Fruit fly (Drosophila melanogaster) whole organism, embryonic: ENCODE measurements around the gene Tom70.

Experiments used
- Atf-2 ChIP-seq: fragments of 200-800 bp; sonication (Bioruptor generic); optimal IDR thresholded peaks from 2 replicates; lab custom pipeline; 2016; ENCODE audit warnings: missing biosample characterization, missing genetic modification characterization
- Bteb2 ChIP-seq: fragments of 200-800 bp; sonication (Bioruptor generic); optimal IDR thresholded peaks from 2 replicates; lab custom pipeline; 2016; ENCODE audit warnings: missing biosample characterization, missing genetic modification characterization
- CG11093 ChIP-seq: fragments of 200-800 bp; sonication (Bioruptor generic); IDR thresholded peaks from 3 replicates; pipeline ENCODE4 v1.3.6; 2022; ENCODE audit warnings: missing biosample characterization, missing genetic modification characterization
- CG11456 ChIP-seq: fragments of 200-800 bp; sonication (Bioruptor generic); IDR thresholded peaks from 3 replicates; pipeline ENCODE4 v1.3.6; 2022; ENCODE audit warnings: missing biosample characterization, missing genetic modification characterization
- CG12659 ChIP-seq: fragments of 200-800 bp; sonication (Bioruptor generic); optimal IDR thresholded peaks from 3 replicates; lab custom pipeline; 2017; ENCODE audit warnings: mild to moderate bottlenecking, missing biosample characterization, missing genetic modification reagents, missing genetic modification characterization
- CG13296 ChIP-seq: fragments of 200-800 bp; sonication (Bioruptor generic); optimal IDR thresholded peaks from 3 replicates; lab custom pipeline; 2018; ENCODE audit warnings: missing biosample characterization, mild to moderate bottlenecking, missing genetic modification characterization
- CG14710 ChIP-seq: fragments of 200-800 bp; sonication (Bioruptor generic); optimal IDR thresholded peaks from 3 replicates; lab custom pipeline; 2019; ENCODE audit warnings: missing biosample characterization, mild to moderate bottlenecking, missing genetic modification characterization, moderate library complexity
- CG15601 ChIP-seq: fragments of 200-800 bp; sonication (Bioruptor generic); optimal IDR thresholded peaks from 3 replicates; lab custom pipeline; 2019; ENCODE audit warnings: missing biosample characterization, mild to moderate bottlenecking, missing genetic modification characterization, moderate library complexity
- CG1832 ChIP-seq: fragments of 200-800 bp; sonication (Bioruptor generic); optimal IDR thresholded peaks from 2 replicates; lab custom pipeline; 2017; ENCODE audit warnings: missing biosample characterization, mild to moderate bottlenecking, missing genetic modification characterization, inconsistent platforms
- CG18619 ChIP-seq: fragments of 200-800 bp; sonication (Bioruptor generic); optimal IDR thresholded peaks from 3 replicates; lab custom pipeline; 2017; ENCODE audit warnings: missing biosample characterization, mild to moderate bottlenecking, missing genetic modification characterization
- CG2202 ChIP-seq: fragments of 200-800 bp; sonication (Bioruptor generic); optimal IDR thresholded peaks from 2 replicates; lab custom pipeline; 2018; ENCODE audit warnings: missing biosample characterization, mild to moderate bottlenecking, missing genetic modification characterization
- CG3281 ChIP-seq: fragments of 200-800 bp; sonication (Bioruptor generic); optimal IDR thresholded peaks from 3 replicates; lab custom pipeline; 2017; ENCODE audit warnings: missing biosample characterization, mild to moderate bottlenecking, missing genetic modification characterization
- CG5245 ChIP-seq: fragments of 200-800 bp; sonication (Bioruptor generic); optimal IDR thresholded peaks from 3 replicates; lab custom pipeline; 2016; ENCODE audit warnings: missing biosample characterization, missing genetic modification characterization
- CG6813 ChIP-seq: fragments of 200-800 bp; sonication (Bioruptor generic); optimal IDR thresholded peaks from 2 replicates; lab custom pipeline; 2017; ENCODE audit warnings: missing biosample characterization, missing genetic modification characterization, mild to moderate bottlenecking, moderate library complexity, missing genetic modification reagents
- CG8290 ChIP-seq, 3 experiments: fragments of 200-800 bp; sonication (Bioruptor generic); optimal IDR thresholded peaks; 2 replicates each; lab custom pipeline; 2016 to 2019; ENCODE audit warnings: missing biosample characterization in 3 of 3, missing genetic modification characterization in 3 of 3, mild to moderate bottlenecking in 2 of 3, moderate library complexity in 1 of 3
- CG8359 ChIP-seq: fragments of 200-800 bp; sonication (Bioruptor generic); optimal IDR thresholded peaks from 2 replicates; lab custom pipeline; 2017; ENCODE audit warnings: missing biosample characterization, mild to moderate bottlenecking, missing genetic modification characterization, borderline replicate concordance
- CG8388 ChIP-seq: fragments of 200-800 bp; sonication (Bioruptor generic); optimal IDR thresholded peaks from 2 replicates; lab custom pipeline; 2019; ENCODE audit warnings: missing biosample characterization, mild to moderate bottlenecking, missing genetic modification characterization, moderate library complexity
- CG8944 ChIP-seq: fragments of 200-800 bp; sonication (Bioruptor generic); optimal IDR thresholded peaks from 3 replicates; lab custom pipeline; 2016; ENCODE audit warnings: missing biosample characterization, missing genetic modification characterization
- CG9609 ChIP-seq: fragments of 200-800 bp; sonication (Bioruptor generic); optimal IDR thresholded peaks from 3 replicates; lab custom pipeline; 2016; ENCODE audit warnings: missing biosample characterization, missing genetic modification characterization
- Camta ChIP-seq: fragments of 200-800 bp; sonication (Bioruptor generic); optimal IDR thresholded peaks from 2 replicates; lab custom pipeline; 2016; ENCODE audit warnings: missing biosample characterization, missing genetic modification characterization
- D ChIP-seq, 2 experiments: fragments of 200-800 bp in 1 of 2; fragments of >200 bp in 1 of 2; sonication (Bioruptor generic) in 1 of 2; optimal IDR thresholded peaks; 2 replicates in 1 of 2; 3 replicates in 1 of 2; lab custom pipeline; 2017; ENCODE audit warnings: mild to moderate bottlenecking in 1 of 2, missing biosample characterization in 1 of 2, missing genetic modification characterization in 1 of 2, missing genetic modification reagents in 1 of 2
- E2f2 ChIP-seq: fragments of 200-800 bp; sonication (Bioruptor generic); IDR thresholded peaks from 2 replicates; pipeline ENCODE4 v1.3.6; 2022; ENCODE audit warnings: missing biosample characterization, missing genetic modification characterization
- HHEX ChIP-seq: fragments of 200-800 bp; sonication (Bioruptor generic); optimal IDR thresholded peaks from 3 replicates; lab custom pipeline; 2017; ENCODE audit warnings: missing biosample characterization, mild to moderate bottlenecking, missing genetic modification characterization, missing genetic modification reagents
- HLH54F ChIP-seq: fragments of 200-800 bp; sonication (Bioruptor generic); optimal IDR thresholded peaks from 3 replicates; lab custom pipeline; 2016; ENCODE audit warnings: missing biosample characterization, missing genetic modification characterization
- HLHmδ ChIP-seq: fragments of 200-800 bp; sonication (Bioruptor generic); optimal IDR thresholded peaks from 2 replicates; lab custom pipeline; 2018; ENCODE audit warnings: missing biosample characterization, mild to moderate bottlenecking, missing genetic modification characterization, moderate library complexity
- Hand ChIP-seq: fragments of 200-800 bp; sonication (Bioruptor generic); optimal IDR thresholded peaks from 2 replicates; lab custom pipeline; 2017; ENCODE audit warnings: mild to moderate bottlenecking, missing biosample characterization, missing genetic modification reagents, missing genetic modification characterization
- Hr3 ChIP-seq: fragments of 200-800 bp; sonication (Bioruptor generic); optimal IDR thresholded peaks from 3 replicates; lab custom pipeline; 2016; ENCODE audit warnings: missing biosample characterization, missing genetic modification characterization
- Kr ChIP-seq: fragments of 200-800 bp; sonication (Bioruptor generic); optimal IDR thresholded peaks from 2 replicates; lab custom pipeline; 2017; ENCODE audit warnings: missing biosample characterization, mild to moderate bottlenecking, missing genetic modification characterization
- Mad ChIP-seq: fragments of 200-800 bp; sonication (Bioruptor generic); optimal IDR thresholded peaks from 2 replicates; lab custom pipeline; 2016; ENCODE audit warnings: missing biosample characterization, missing genetic modification characterization
- NC2β ChIP-seq: fragments of 200-800 bp; sonication (Bioruptor generic); optimal IDR thresholded peaks from 2 replicates; lab custom pipeline; 2016; ENCODE audit warnings: missing biosample characterization, missing genetic modification characterization
- Opbp ChIP-seq: fragments of 200-800 bp; sonication (Bioruptor generic); IDR thresholded peaks from 3 replicates; pipeline ENCODE4 v1.3.6; 2022; ENCODE audit warnings: missing biosample characterization, missing genetic modification characterization; ENCODE audit not compliant: partially characterized antibody
- Spps ChIP-seq: fragments of 200-800 bp; sonication (Bioruptor generic); optimal IDR thresholded peaks from 2 replicates; lab custom pipeline; 2018; ENCODE audit warnings: missing biosample characterization, mild to moderate bottlenecking, missing genetic modification characterization
- Xbp1 ChIP-seq: fragments of 200-800 bp; sonication (Bioruptor generic); optimal IDR thresholded peaks from 3 replicates; lab custom pipeline; 2016; ENCODE audit warnings: missing biosample characterization, mild to moderate bottlenecking, missing genetic modification characterization
- ara ChIP-seq: fragments of 200-800 bp; sonication (Bioruptor generic); IDR thresholded peaks from 2 replicates; pipeline ENCODE4 v1.3.6; 2022; ENCODE audit warnings: missing biosample characterization, missing genetic modification characterization
- bsh ChIP-seq, 2 experiments: fragments of 200-800 bp; sonication (Bioruptor generic); optimal IDR thresholded peaks; 2 replicates each; lab custom pipeline; 2017 to 2018; ENCODE audit warnings: mild to moderate bottlenecking in 2 of 2, missing biosample characterization in 2 of 2, missing genetic modification characterization in 2 of 2, moderate library complexity in 1 of 2
- dmrt99B ChIP-seq: fragments of 200-800 bp; sonication (Bioruptor generic); optimal IDR thresholded peaks from 2 replicates; lab custom pipeline; 2018; ENCODE audit warnings: missing biosample characterization, mild to moderate bottlenecking, missing genetic modification characterization, moderate library complexity
- fd64A ChIP-seq: fragments of 200-800 bp; sonication (Bioruptor generic); optimal IDR thresholded peaks from 3 replicates; lab custom pipeline; 2018; ENCODE audit warnings: missing biosample characterization, mild to moderate bottlenecking, missing genetic modification characterization
- fu2 ChIP-seq: fragments of 200-800 bp; sonication (Bioruptor generic); optimal IDR thresholded peaks from 2 replicates; lab custom pipeline; 2016; ENCODE audit warnings: missing biosample characterization, missing genetic modification characterization
- hbn ChIP-seq: fragments of 200-800 bp; sonication (Bioruptor generic); IDR thresholded peaks from 2 replicates; pipeline ENCODE4 v1.3.6; 2022; ENCODE audit warnings: missing biosample characterization, missing genetic modification characterization; ENCODE audit not compliant: partially characterized antibody
- jumu ChIP-seq: fragments of 200-800 bp; sonication (Bioruptor generic); optimal IDR thresholded peaks from 3 replicates; lab custom pipeline; 2016; ENCODE audit warnings: missing biosample characterization, missing genetic modification characterization
- p53 ChIP-seq: fragments of 200-800 bp; sonication (Bioruptor generic); optimal IDR thresholded peaks from 2 replicates; lab custom pipeline; 2016; ENCODE audit warnings: missing biosample characterization, missing genetic modification characterization
- prd ChIP-seq, 3 experiments: fragments of >200 bp in 2 of 3; fragments of 200-800 bp in 1 of 3; sonication (Bioruptor generic) in 1 of 3; optimal IDR thresholded peaks in 2 of 3; IDR thresholded peaks in 1 of 3; 2 replicates in 2 of 3; 3 replicates in 1 of 3; pipeline versions ENCODE4 v1.3.6 to Lab custom; 2017 to 2022; ENCODE audit warnings: missing biosample characterization in 1 of 3, missing genetic modification characterization in 1 of 3
- psq ChIP-seq: fragments of 200-800 bp; sonication (Bioruptor generic); optimal IDR thresholded peaks from 2 replicates; lab custom pipeline; 2017; ENCODE audit warnings: missing biosample characterization, missing genetic modification characterization
- run ChIP-seq: fragments of 200-800 bp; sonication (Bioruptor generic); optimal IDR thresholded peaks from 3 replicates; lab custom pipeline; 2018; ENCODE audit warnings: missing biosample characterization, mild to moderate bottlenecking, missing genetic modification characterization
- salm ChIP-seq: fragments of 200-800 bp; sonication (Bioruptor generic); optimal IDR thresholded peaks from 2 replicates; lab custom pipeline; 2018; ENCODE audit warnings: missing biosample characterization, mild to moderate bottlenecking, missing genetic modification characterization
- shn ChIP-seq: fragments of 200-800 bp; sonication (Bioruptor generic); optimal IDR thresholded peaks from 3 replicates; lab custom pipeline; 2016; ENCODE audit warnings: missing biosample characterization, missing genetic modification characterization
- tll ChIP-seq, 2 experiments: fragments of 200-800 bp in 1 of 2; fragments of >200 bp in 1 of 2; sonication (Bioruptor generic) in 1 of 2; optimal IDR thresholded peaks; 2 replicates each; lab custom pipeline; 2017 to 2019; ENCODE audit warnings: missing biosample characterization in 2 of 2, missing genetic modification characterization in 2 of 2, mild to moderate bottlenecking in 1 of 2, moderate library complexity in 1 of 2
- trem ChIP-seq: fragments of 200-800 bp; optimal IDR thresholded peaks from 3 replicates; lab custom pipeline; 2019; ENCODE audit warnings: missing biosample characterization, mild to moderate bottlenecking, missing genetic modification characterization, moderate library complexity

The Tom70 gene

DNA sequence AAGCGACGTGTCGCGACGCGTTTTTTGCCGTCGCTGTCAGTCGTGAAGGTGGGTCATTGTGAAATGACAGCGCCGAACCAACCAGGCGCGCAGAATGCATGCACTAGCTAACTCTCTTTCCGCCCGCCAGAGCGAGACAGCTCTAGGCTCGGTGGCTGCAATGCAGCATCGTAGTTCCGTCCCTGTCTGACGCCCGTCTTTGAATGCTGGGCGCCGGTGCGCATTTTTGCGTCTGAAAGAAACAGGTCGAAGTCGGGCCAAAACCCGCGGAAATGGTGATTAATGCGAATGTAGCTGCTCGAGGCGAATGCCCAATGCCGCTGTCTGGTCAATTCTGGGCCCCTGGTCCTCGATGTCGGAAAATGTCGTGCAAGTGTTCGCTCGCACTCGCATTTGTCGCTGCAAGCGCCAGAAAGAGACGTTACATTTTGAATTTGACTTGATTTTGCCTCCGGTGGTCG is 30.9 kb downstream of the Tom70 start (continued):
- peak; percentile 96 for TF ChIP-seq HLHmδ (GFP tag; lab: Kevin White, UChicago)
- no peak for TF ChIP-seq CG2202 (tag; lab: Kevin White, UChicago)
- peak; percentile 59 for TF ChIP-seq CG8388
- no peak for TF ChIP-seq Hr3 (GFP tag; lab: Kevin White, UChicago)
- peak; percentile 50 for TF ChIP-seq CG6813 (GFP tag; lab: Kevin White, UChicago)
- peak in 1 of 2 experiments; percentile 92 for TF ChIP-seq tll (GFP tag; optimal IDR thresholded peaks at IDR 0.05; lab: Kevin White, UChicago)
- TF ChIP-seq CG3281 (GFP tag; lab: Kevin White, UChicago): peak; percentile 63
- peak; percentile 51 for TF ChIP-seq HHEX
- TF ChIP-seq salm (tag; lab: Kevin White, UChicago): peak; percentile 43
- TF ChIP-seq CG8290 (GFP tag; optimal IDR thresholded peaks at IDR 0.05; lab: Kevin White, UChicago): peak; percentile 53
- TF ChIP-seq CG8290 (tag; optimal IDR thresholded peaks at IDR 0.05; lab: Kevin White, UChicago): peak; percentile 90 to 93
- peak; percentile 58; the same call in 1 of the 3 replicates for TF ChIP-seq CG11093 (GFP tag; lab: Robert Waterston, UW)
- TF ChIP-seq ara (GFP tag; lab: Robert Waterston, UW): no peak
- TF ChIP-seq CG1832 (GFP tag; lab: Kevin White, UChicago): peak; percentile 99
- peak; percentile 72 for TF ChIP-seq dmrt99B (tag; lab: Kevin White, UChicago)
- no peak for TF ChIP-seq hbn (GFP tag; lab: Robert Waterston, UW)
- peak; percentile 100 for TF ChIP-seq p53 (GFP tag; lab: Kevin White, UChicago)
- peak; percentile 16 for TF ChIP-seq Camta (GFP tag; lab: Kevin White, UChicago)
- no peak for TF ChIP-seq CG5245 (GFP tag; lab: Kevin White, UChicago)
- TF ChIP-seq CG12659: peak; percentile 87
- peak; percentile 60 for TF ChIP-seq CG13296 (GFP tag; lab: Kevin White, UChicago)
- TF ChIP-seq jumu (GFP tag; lab: Kevin White, UChicago): peak; percentile 44
- TF ChIP-seq CG15601: peak; percentile 93
- no peak for TF ChIP-seq E2f2 (GFP tag; lab: Robert Waterston, UW)
- TF ChIP-seq Mad: peak; percentile 65
- TF ChIP-seq Bteb2 (GFP tag; lab: Kevin White, UChicago): peak; percentile 18
- peak; percentile 37 for TF ChIP-seq trem (tag; lab: Kevin White, UChicago)
- peak; percentile 97 for TF ChIP-seq D (optimal IDR thresholded peaks at IDR 0.05; lab: Kevin White, UChicago)
- peak; percentile 5 for TF ChIP-seq D (GFP tag; optimal IDR thresholded peaks at IDR 0.05; lab: Kevin White, UChicago)
- TF ChIP-seq Atf-2 (GFP tag; lab: Kevin White, UChicago): peak; percentile 48
- no peak for TF ChIP-seq CG11456 (GFP tag; lab: Robert Waterston, UW)
- no peak for TF ChIP-seq CG9609 (GFP tag; lab: Kevin White, UChicago)
- TF ChIP-seq Hand (GFP tag; lab: Kevin White, UChicago): peak; percentile 66
- no peak for TF ChIP-seq fu2 (GFP tag; lab: Kevin White, UChicago)
- peak; percentile 62 for TF ChIP-seq fd64A (GFP tag; lab: Kevin White, UChicago)
- peak; percentile 89 for TF ChIP-seq run (tag; lab: Kevin White, UChicago)
- TF ChIP-seq Opbp (GFP tag; lab: Robert Waterston, UW): no peak
- no peak for TF ChIP-seq prd (optimal IDR thresholded peaks at IDR 0.05; lab: Kevin White, UChicago)
- TF ChIP-seq prd (GFP tag; IDR thresholded peaks at IDR 0.05; lab: Robert Waterston, UW): no peak
- no peak for TF ChIP-seq HLH54F (GFP tag; lab: Kevin White, UChicago)
- TF ChIP-seq shn (GFP tag; lab: Kevin White, UChicago): peak; percentile 71
- no peak for TF ChIP-seq CG8944
- peak; percentile 29 for TF ChIP-seq CG18619 (GFP tag; lab: Kevin White, UChicago)
- peak; percentile 90 for TF ChIP-seq Kr (GFP tag; lab: Kevin White, UChicago)
- TF ChIP-seq psq (GFP tag; lab: Kevin White, UChicago): peak; percentile 6
- TF ChIP-seq bsh (GFP tag; optimal IDR thresholded peaks at IDR 0.05; lab: Kevin White, UChicago): peak; percentile 38 to 75
- peak; percentile 46 for TF ChIP-seq CG14710 (tag; lab: Kevin White, UChicago)
- TF ChIP-seq NC2β (GFP tag; lab: Kevin White, UChicago): peak; percentile 66
- peak; percentile 33 for TF ChIP-seq Xbp1 (GFP tag; lab: Kevin White, UChicago)
- TF ChIP-seq CG8359: peak; percentile 100
- TF ChIP-seq Spps (tag; lab: Kevin White, UChicago): no peak
